Fruit fly (Drosophila melanogaster) whole organism, embryonic: Measurements from ENCODE around the gene CG42638.

Experiments used
- Atf-2 ChIP-seq: fragments of 200-800 bp; sonication (Bioruptor generic); optimal IDR thresholded peaks from 2 replicates; lab custom pipeline; 2016; ENCODE audit warnings: missing biosample characterization, missing genetic modification characterization
- Atf6 ChIP-seq: fragments of 200-800 bp; sonication (Bioruptor generic); IDR thresholded peaks from 2 replicates; pipeline ENCODE4 v1.3.6; 2022; ENCODE audit warnings: missing biosample characterization, missing genetic modification characterization
- Awh ChIP-seq: fragments of 200-800 bp; sonication (Bioruptor generic); IDR thresholded peaks from 2 replicates; pipeline ENCODE4, ENCODE4 v1.3.6; 2022; ENCODE audit warnings: missing biosample characterization, missing genetic modification characterization
- CG10543 ChIP-seq: fragments of 200-800 bp; sonication (Bioruptor generic); optimal IDR thresholded peaks from 3 replicates; lab custom pipeline; 2017; ENCODE audit warnings: missing biosample characterization, mild to moderate bottlenecking, missing genetic modification characterization, moderate library complexity
- CG10565 ChIP-seq: fragments of 200-800 bp; sonication (Bioruptor generic); optimal IDR thresholded peaks from 3 replicates; lab custom pipeline; 2016; ENCODE audit warnings: missing biosample characterization, mild to moderate bottlenecking, missing genetic modification characterization
- CG12219 ChIP-seq: fragments of 200-800 bp; sonication (Bioruptor generic); optimal IDR thresholded peaks from 3 replicates; lab custom pipeline; 2018; ENCODE audit warnings: missing biosample characterization, mild to moderate bottlenecking, missing genetic modification characterization
- CG15269 ChIP-seq: fragments of 200-800 bp; sonication (Bioruptor generic); optimal IDR thresholded peaks from 2 replicates; lab custom pipeline; 2018; ENCODE audit warnings: missing biosample characterization, mild to moderate bottlenecking, missing genetic modification characterization, moderate library complexity
- CG15696 ChIP-seq: fragments of 200-800 bp; sonication (Bioruptor generic); optimal IDR thresholded peaks from 2 replicates; lab custom pipeline; 2019; ENCODE audit warnings: missing biosample characterization, mild to moderate bottlenecking, missing genetic modification characterization, moderate library complexity
- CG16779 ChIP-seq: fragments of 200-800 bp; sonication (Bioruptor generic); IDR thresholded peaks from 2 replicates; pipeline ENCODE4 v1.3.6; 2022; ENCODE audit warnings: missing biosample characterization, missing genetic modification characterization
- CG16815 ChIP-seq: fragments of 200-800 bp; sonication (Bioruptor generic); optimal IDR thresholded peaks from 3 replicates; lab custom pipeline; 2017; ENCODE audit warnings: missing biosample characterization, mild to moderate bottlenecking, missing genetic modification characterization
- CG16863 ChIP-seq: fragments of 200-800 bp; sonication (Bioruptor generic); optimal IDR thresholded peaks from 3 replicates; lab custom pipeline; 2016; ENCODE audit warnings: missing biosample characterization, missing genetic modification characterization
- CG18599 ChIP-seq: fragments of 200-800 bp; sonication (Bioruptor generic); optimal IDR thresholded peaks from 3 replicates; lab custom pipeline; 2017; ENCODE audit warnings: missing biosample characterization, missing genetic modification characterization, mild to moderate bottlenecking, moderate library complexity, missing genetic modification reagents
- CG2678 ChIP-seq: fragments of 200-800 bp; sonication (Bioruptor generic); optimal IDR thresholded peaks from 3 replicates; lab custom pipeline; 2019; ENCODE audit warnings: missing biosample characterization, mild to moderate bottlenecking, missing genetic modification characterization, moderate library complexity
- CG3163 ChIP-seq: fragments of 200-800 bp; sonication (Bioruptor generic); optimal IDR thresholded peaks from 3 replicates; lab custom pipeline; 2016; ENCODE audit warnings: missing biosample characterization, missing genetic modification characterization
- CG33213 ChIP-seq: fragments of 200-800 bp; sonication (Bioruptor generic); optimal IDR thresholded peaks from 3 replicates; lab custom pipeline; 2016; ENCODE audit warnings: missing biosample characterization, missing genetic modification characterization
- CG4617 ChIP-seq: fragments of 200-800 bp; sonication (Bioruptor generic); optimal IDR thresholded peaks from 3 replicates; lab custom pipeline; 2016; ENCODE audit warnings: missing biosample characterization, missing genetic modification characterization, borderline replicate concordance
- CG8281 ChIP-seq: fragments of 200-800 bp; sonication (Bioruptor generic); optimal IDR thresholded peaks from 2 replicates; lab custom pipeline; 2018; ENCODE audit warnings: missing biosample characterization, mild to moderate bottlenecking, missing genetic modification characterization, moderate library complexity
- CG8359 ChIP-seq: fragments of 200-800 bp; sonication (Bioruptor generic); optimal IDR thresholded peaks from 2 replicates; lab custom pipeline; 2017; ENCODE audit warnings: missing biosample characterization, mild to moderate bottlenecking, missing genetic modification characterization, borderline replicate concordance
- CG8944 ChIP-seq: fragments of 200-800 bp; sonication (Bioruptor generic); optimal IDR thresholded peaks from 3 replicates; lab custom pipeline; 2016; ENCODE audit warnings: missing biosample characterization, missing genetic modification characterization
- Dip2 ChIP-seq: fragments of 200-800 bp; sonication (Bioruptor generic); IDR thresholded peaks from 2 replicates; pipeline ENCODE4 v1.3.6; 2022; ENCODE audit warnings: missing biosample characterization, missing genetic modification characterization
- Gug ChIP-seq: fragments of 200-800 bp; sonication (Bioruptor generic); IDR thresholded peaks from 4 replicates; pipeline ENCODE4 v1.3.6; 2022; ENCODE audit warnings: missing biosample characterization, missing genetic modification characterization
- Hmr ChIP-seq: fragments of 200-800 bp; sonication (Bioruptor generic); optimal IDR thresholded peaks from 3 replicates; lab custom pipeline; 2017; ENCODE audit warnings: mild to moderate bottlenecking, missing biosample characterization, missing genetic modification reagents, missing genetic modification characterization
- Hr39 ChIP-seq: fragments of >200 bp; optimal IDR thresholded peaks from 2 replicates; lab custom pipeline; 2017
- Hr78 ChIP-seq, 2 experiments: fragments of 200-800 bp in 1 of 2; fragments of >200 bp in 1 of 2; sonication (Bioruptor generic) in 1 of 2; optimal IDR thresholded peaks; 2 replicates each; lab custom pipeline; 2017 to 2019; ENCODE audit warnings: missing biosample characterization in 2 of 2, missing genetic modification characterization in 2 of 2, mild to moderate bottlenecking in 1 of 2, moderate library complexity in 1 of 2
- Kr ChIP-seq: fragments of 200-800 bp; sonication (Bioruptor generic); optimal IDR thresholded peaks from 2 replicates; lab custom pipeline; 2017; ENCODE audit warnings: missing biosample characterization, mild to moderate bottlenecking, missing genetic modification characterization
- Myb ChIP-seq: fragments of 200-800 bp; sonication (Bioruptor generic); optimal IDR thresholded peaks from 2 replicates; lab custom pipeline; 2016; ENCODE audit warnings: missing biosample characterization, missing genetic modification characterization
- Nf-YB ChIP-seq: fragments of 200-800 bp; sonication (Bioruptor generic); optimal IDR thresholded peaks from 3 replicates; lab custom pipeline; 2019; ENCODE audit warnings: missing biosample characterization, mild to moderate bottlenecking, missing genetic modification characterization, moderate library complexity
- Nf-YC ChIP-seq: fragments of 200-800 bp; optimal IDR thresholded peaks from 3 replicates; lab custom pipeline; 2019; ENCODE audit warnings: missing biosample characterization, mild to moderate bottlenecking, missing genetic modification characterization, moderate library complexity
- Xbp1 ChIP-seq: fragments of 200-800 bp; sonication (Bioruptor generic); optimal IDR thresholded peaks from 3 replicates; lab custom pipeline; 2016; ENCODE audit warnings: missing biosample characterization, mild to moderate bottlenecking, missing genetic modification characterization
- ash1 ChIP-seq: fragments of 200-800 bp; sonication (Bioruptor generic); optimal IDR thresholded peaks from 2 replicates; lab custom pipeline; 2018; ENCODE audit warnings: missing biosample characterization, mild to moderate bottlenecking, missing genetic modification characterization
- chinmo ChIP-seq: fragments of 200-800 bp; sonication (Bioruptor generic); IDR thresholded peaks from 4 replicates; pipeline ENCODE4 v1.3.6; 2022; ENCODE audit warnings: missing biosample characterization, missing genetic modification characterization; ENCODE audit not compliant: partially characterized antibody
- chn ChIP-seq: fragments of 200-800 bp; sonication (Bioruptor generic); optimal IDR thresholded peaks from 2 replicates; lab custom pipeline; 2016; ENCODE audit warnings: missing biosample characterization, missing genetic modification characterization
- da ChIP-seq: fragments of 200-800 bp; sonication (Bioruptor generic); optimal IDR thresholded peaks from 2 replicates; lab custom pipeline; 2016; ENCODE audit warnings: missing biosample characterization, missing genetic modification characterization
- exex ChIP-seq: fragments of 200-800 bp; sonication (Bioruptor generic); optimal IDR thresholded peaks from 4 replicates; lab custom pipeline; 2018; ENCODE audit warnings: missing biosample characterization, mild to moderate bottlenecking, missing genetic modification characterization, moderate library complexity
- gce ChIP-seq: fragments of 200-800 bp; sonication (Bioruptor generic); IDR thresholded peaks from 3 replicates; pipeline ENCODE4 v1.3.6; 2022; ENCODE audit warnings: missing biosample characterization, missing genetic modification characterization
- ham ChIP-seq: fragments of 200-800 bp; sonication (Bioruptor generic); IDR thresholded peaks from 2 replicates; pipeline ENCODE4 v1.3.6; 2022; ENCODE audit warnings: missing biosample characterization, missing genetic modification characterization
- hkb ChIP-seq, 2 experiments: fragments of 200-800 bp in 1 of 2; fragments of >200 bp in 1 of 2; sonication (Bioruptor generic) in 1 of 2; IDR thresholded peaks in 1 of 2; optimal IDR thresholded peaks in 1 of 2; 2 replicates each; pipeline versions ENCODE4 v1.3.6 to Lab custom; 2017 to 2022; ENCODE audit warnings: missing biosample characterization in 1 of 2, missing genetic modification characterization in 1 of 2
- org-1 ChIP-seq: fragments of 200-800 bp; sonication (Bioruptor generic); optimal IDR thresholded peaks from 2 replicates; lab custom pipeline; 2017; ENCODE audit warnings: missing biosample characterization, missing genetic modification characterization
- pita ChIP-seq: fragments of 200-800 bp; sonication (Bioruptor generic); optimal IDR thresholded peaks from 2 replicates; lab custom pipeline; 2017; ENCODE audit warnings: missing biosample characterization, mild to moderate bottlenecking, missing genetic modification characterization
- sc ChIP-seq, 3 experiments: fragments of >200 bp in 2 of 3; fragments of 200-800 bp in 1 of 3; sonication (Bioruptor generic) in 1 of 3; optimal IDR thresholded peaks; 2 replicates in 2 of 3; 3 replicates in 1 of 3; lab custom pipeline; 2017; ENCODE audit warnings: mild to moderate bottlenecking in 1 of 3, missing biosample characterization in 1 of 3, missing genetic modification characterization in 1 of 3, missing genetic modification reagents in 1 of 3
- scrt ChIP-seq: fragments of 200-800 bp; sonication (Bioruptor generic); optimal IDR thresholded peaks from 2 replicates; lab custom pipeline; 2018; ENCODE audit warnings: missing biosample characterization, mild to moderate bottlenecking, missing genetic modification characterization, moderate library complexity
- so ChIP-seq: fragments of 200-800 bp; sonication (Bioruptor generic); IDR thresholded peaks from 3 replicates; pipeline ENCODE4 v1.3.6; 2022; ENCODE audit warnings: missing biosample characterization, missing genetic modification characterization
- tup ChIP-seq: fragments of 200-800 bp; sonication (Bioruptor generic); optimal IDR thresholded peaks from 2 replicates; lab custom pipeline; 2016; ENCODE audit warnings: missing biosample characterization, mild to moderate bottlenecking, missing genetic modification characterization, moderate library complexity
- vnd ChIP-seq: fragments of 200-800 bp; sonication (Bioruptor generic); IDR thresholded peaks from 3 replicates; pipeline ENCODE4 v1.3.6; 2022; ENCODE audit warnings: missing biosample characterization, missing genetic modification characterization; ENCODE audit not compliant: partially characterized antibody
- wek ChIP-seq: fragments of 200-800 bp; sonication (Bioruptor generic); optimal IDR thresholded peaks from 3 replicates; lab custom pipeline; 2018; ENCODE audit warnings: missing biosample characterization, mild to moderate bottlenecking, missing genetic modification characterization, moderate library complexity
- yki ChIP-seq: fragments of >200 bp; optimal IDR thresholded peaks from 3 replicates; lab custom pipeline; 2018
- z ChIP-seq: fragments of 200-800 bp; sonication (Bioruptor generic); IDR thresholded peaks from 3 replicates; pipeline ENCODE4 v1.3.6; 2022; ENCODE audit warnings: missing biosample characterization, missing genetic modification characterization

Gene CG42638

dm6 chr3L:19790929-19791687 lies 41.6 kb upstream of the CG42638 start (continued):
- TF ChIP-seq CG3163 (GFP tag; lab: Kevin White, UChicago) (peak; percentile 16), Myb (GFP tag; lab: Kevin White, UChicago) (peak; percentile 22), sc (optimal IDR thresholded peaks at IDR 0.05; lab: Kevin White, UChicago) (no peak), sc (GFP tag; optimal IDR thresholded peaks at IDR 0.05; lab: Kevin White, UChicago) (no peak), Dip2 (GFP tag; lab: Robert Waterston, UW) (no peak), ash1 (GFP tag; lab: Kevin White, UChicago) (no peak), Hr39 (lab: Kevin White, UChicago) (no peak), CG10543 (peak; percentile 80), CG16815 (GFP tag; lab: Kevin White, UChicago) (peak; percentile 71), CG8359 (GFP tag; lab: Kevin White, UChicago) (no peak), Awh (GFP tag; lab: Robert Waterston, UW) (no peak), scrt (GFP tag; lab: Kevin White, UChicago) (no peak), CG15269 (peak; percentile 37), tup (GFP tag; lab: Kevin White, UChicago) (peak; percentile 47), exex (tag; lab: Kevin White, UChicago) (no peak), Gug (GFP tag; lab: Robert Waterston, UW) (peak; percentile 35; the same call in 1 of the 4 replicates), gce (GFP tag; lab: Robert Waterston, UW) (no peak), CG18599 (peak; percentile 64), CG33213 (GFP tag; lab: Kevin White, UChicago) (no peak), CG10565 (GFP tag; lab: Kevin White, UChicago) (no peak), CG2678 (tag; lab: Kevin White, UChicago) (peak; percentile 77), da (no peak), CG15696 (peak; percentile 26), CG16779 (no peak), chinmo (GFP tag; lab: Robert Waterston, UW) (peak; percentile 80; the same call in 1 of the 4 replicates), CG12219 (GFP tag; lab: Kevin White, UChicago) (no peak), Atf-2 (GFP tag; lab: Kevin White, UChicago) (peak; percentile 69), pita (GFP tag; lab: Kevin White, UChicago) (no peak), vnd (GFP tag; lab: Robert Waterston, UW) (no peak), wek (GFP tag; lab: Kevin White, UChicago) (peak; percentile 94), Nf-YC (peak; percentile 63), so (0 out of 3 replicates have a peak, but pooled peaks have one; percentile 29), CG8944 (GFP tag; lab: Kevin White, UChicago) (peak; percentile 67), Xbp1 (GFP tag; lab: Kevin White, UChicago) (peak; percentile 72), CG16863 (peak; percentile 6), Kr (no peak), ham (no peak), Atf6 (peak; percentile 69), yki (lab: Kevin White, UChicago) (peak; percentile 21), Nf-YB (GFP tag; lab: Kevin White, UChicago) (peak; percentile 44), z (GFP tag; lab: Robert Waterston, UW) (no peak), hkb (optimal IDR thresholded peaks at IDR 0.05; lab: Kevin White, UChicago) (no peak), hkb (GFP tag; IDR thresholded peaks at IDR 0.05; lab: Robert Waterston, UW) (0 out of 2 replicates have a peak, but pooled peaks have one; percentile 23), CG4617 (GFP tag; lab: Kevin White, UChicago) (peak; percentile 15), org-1 (GFP tag; lab: Kevin White, UChicago) (peak; percentile 77), CG8281 (peak; percentile 24), Hr78 (GFP tag; optimal IDR thresholded peaks at IDR 0.05; lab: Kevin White, UChicago) (peak in 1 of 2 experiments; percentile 38), chn (GFP tag; lab: Kevin White, UChicago) (peak; percentile 63), Hmr (peak; percentile 73)
